Worm (Caenorhabditis elegans) whole organism, L2 larva: ENCODE results near the gene B0284.3.

Experiments used
- F13H6.1 ChIP-seq: sonication (generic microtip); optimal IDR thresholded peaks from 2 replicates; lab custom pipeline; 2016; ENCODE audit warnings: missing genetic modification characterization, missing compliant biosample characterization
- ama-1 ChIP-seq: fragments of 150-350 bp; optimal IDR thresholded peaks from 2 replicates; lab custom pipeline; 2018; ENCODE audit warnings: inconsistent platforms
- elt-3 ChIP-seq: sonication (generic microtip); optimal IDR thresholded peaks from 2 replicates; lab custom pipeline; 2017; ENCODE audit warnings: missing biosample characterization, missing genetic modification characterization
- lin-11 ChIP-seq: fragments of 150-350 bp; sonication (generic microtip); optimal IDR thresholded peaks from 2 replicates; lab custom pipeline; 2014; ENCODE audit warnings: missing biosample characterization, missing genetic modification characterization, inconsistent platforms, mixed read lengths
- lin-13 ChIP-seq: fragments of 150-350 bp; optimal IDR thresholded peaks from 2 replicates; lab custom pipeline; 2014; ENCODE audit warnings: missing biosample characterization, missing genetic modification reagents, missing genetic modification characterization
- lin-39 ChIP-seq: fragments of 150-350 bp; optimal IDR thresholded peaks from 2 replicates; lab custom pipeline; 2014; ENCODE audit warnings: missing biosample characterization, missing genetic modification reagents, missing genetic modification characterization
- mdl-1 ChIP-seq, 2 experiments: fragments of 150-350 bp in 1 of 2; sonication (generic microtip) in 1 of 2; optimal IDR thresholded peaks; 2 replicates each; lab custom pipeline; 2017; ENCODE audit warnings: missing biosample characterization in 2 of 2, missing genetic modification characterization in 2 of 2
- nhr-12 ChIP-seq: fragments of 150-350 bp; optimal IDR thresholded peaks from 2 replicates; lab custom pipeline; 2014; ENCODE audit warnings: missing biosample characterization, missing genetic modification characterization
- unc-39 ChIP-seq: fragments of 150-350 bp; optimal IDR thresholded peaks from 2 replicates; lab custom pipeline; 2014; ENCODE audit warnings: missing biosample characterization, missing genetic modification characterization
- unc-62 ChIP-seq: fragments of 150-350 bp; optimal IDR thresholded peaks from 2 replicates; lab custom pipeline; 2014; ENCODE audit warnings: missing biosample characterization, missing genetic modification reagents, missing genetic modification characterization
- zag-1 ChIP-seq: fragments of 150-350 bp; optimal IDR thresholded peaks from 2 replicates; lab custom pipeline; 2014; ENCODE audit warnings: missing biosample characterization, missing genetic modification characterization
- ztf-11 ChIP-seq: sonication (generic microtip); optimal IDR thresholded peaks from 2 replicates; lab custom pipeline; 2017; ENCODE audit warnings: missing biosample characterization, missing genetic modification characterization

DNA sequence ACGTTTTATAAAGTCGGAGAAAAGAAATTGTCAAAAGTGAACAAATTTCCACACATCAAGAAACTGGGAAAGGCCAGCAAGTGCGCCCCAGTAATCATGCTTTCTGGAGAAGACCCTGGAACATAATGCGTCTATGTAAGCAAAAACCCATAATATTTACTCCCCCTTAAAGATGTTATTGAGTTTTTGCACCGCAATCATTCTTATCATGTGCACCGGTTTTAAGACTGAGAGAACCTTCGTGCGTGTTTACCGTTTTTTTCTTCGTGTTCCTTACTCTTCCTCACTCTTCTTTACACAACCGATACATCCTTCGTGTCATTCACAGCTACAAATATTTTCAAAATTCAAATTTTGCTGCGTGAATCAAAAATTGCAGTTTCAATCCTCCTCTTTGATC, 6.7 kb downstream of the B0284.3 start:
- no peak for TF ChIP-seq lin-13
- TF ChIP-seq unc-62 = no peak
- no peak for TF ChIP-seq ama-1 (lab: Kevin White, UChicago)
- TF ChIP-seq lin-39 (tag; lab: Kevin White, UChicago) = no peak
- TF ChIP-seq mdl-1 (tag; optimal IDR thresholded peaks at IDR 0.05; lab: Kevin White, UChicago) = no peak
- TF ChIP-seq zag-1 (tag; lab: Kevin White, UChicago) = no peak
- no peak for TF ChIP-seq elt-3 (tag; lab: Kevin White, UChicago)
- no peak for TF ChIP-seq ztf-11 (tag; lab: Kevin White, UChicago)
- no peak for TF ChIP-seq F13H6.1 (tag; lab: Kevin White, UChicago)
- no peak for TF ChIP-seq lin-11 (tag; lab: Kevin White, UChicago)
- no peak for TF ChIP-seq unc-39 (tag; lab: Kevin White, UChicago)
- no peak for TF ChIP-seq nhr-12 (tag; lab: Kevin White, UChicago)
